Worm (Caenorhabditis elegans) whole organism, L3 larva: ENCODE results near the gene F20D6.1.
A peak's percentile ranks its signal among the peaks of the same experiment; 100 is the strongest.

ENCODE experiments used
- ZK546.5 ChIP-seq: sonication (generic microtip); optimal IDR thresholded peaks from 2 replicates; lab custom pipeline; 2017; ENCODE audit warnings: missing biosample characterization, missing genetic modification characterization
- egl-27 ChIP-seq: sonication (generic microtip); optimal IDR thresholded peaks from 4 replicates; lab custom pipeline; 2017; ENCODE audit warnings: missing biosample characterization, missing genetic modification reagents, missing genetic modification characterization
- elt-3 ChIP-seq, 3 experiments: fragments of 150-350 bp in 1 of 3; sonication (generic microtip) in 2 of 3; optimal IDR thresholded peaks; 2 replicates in 2 of 3; 4 replicates in 1 of 3; lab custom pipeline; 2014 to 2017; ENCODE audit warnings: missing biosample characterization in 3 of 3, missing genetic modification characterization in 3 of 3
- nfya-1 ChIP-seq: sonication (generic microtip); optimal IDR thresholded peaks from 2 replicates; lab custom pipeline; 2017; ENCODE audit warnings: missing genetic modification characterization, mild to moderate bottlenecking, missing compliant biosample characterization, antibody characterized with exemption, moderate library complexity; ENCODE audit not compliant: insufficient read depth
- nhr-11 ChIP-seq: fragments of 150-350 bp; optimal IDR thresholded peaks from 2 replicates; lab custom pipeline; 2014; ENCODE audit warnings: missing biosample characterization, missing genetic modification characterization
- nhr-12 ChIP-seq: fragments of 150-350 bp; optimal IDR thresholded peaks from 2 replicates; lab custom pipeline; 2014; ENCODE audit warnings: missing biosample characterization, missing genetic modification characterization
- pha-4 ChIP-seq: fragments of 150-350 bp; optimal IDR thresholded peaks from 2 replicates; lab custom pipeline; 2014; ENCODE audit warnings: missing biosample characterization, missing genetic modification reagents, missing genetic modification characterization

ce11 chrV:8210527-8210926 is 20.0 kb downstream of the F20D6.1 start:
- TF ChIP-seq pha-4 (tag; lab: Kevin White, UChicago) (no peak), nhr-12 (tag; lab: Kevin White, UChicago) (no peak), ZK546.5 (tag; lab: Kevin White, UChicago) (no peak), nfya-1 (peak; percentile 19), egl-27 (tag; lab: Kevin White, UChicago) (no peak), elt-3 (tag; optimal IDR thresholded peaks at IDR 0.05; lab: Kevin White, UChicago) (no peak), nhr-11 (no peak)
